Worm (Caenorhabditis elegans): ENCODE measurements around the gene nhr-228.

- TF ChIP-seq ama-1 (optimal IDR thresholded peaks at IDR 0.05), result no peak
- TF ChIP-seq pes-1 (GFP tag; IDR thresholded peaks at IDR 0.05), result no peak
- TF ChIP-seq sea-1 (GFP tag; conservative IDR thresholded peaks at IDR 0.05), result no peak
- TF ChIP-seq tra-4 (tag; optimal IDR thresholded peaks at IDR 0.05), result no peak
- no peak for TF ChIP-seq tbx-11 (GFP tag; IDR thresholded peaks at IDR 0.05)
- no peak for TF ChIP-seq aly-1 (tag; optimal IDR thresholded peaks at IDR 0.05)
- no peak for TF ChIP-seq hmg-4 (GFP tag; optimal IDR thresholded peaks at IDR 0.05)
- no peak for TF ChIP-seq tbx-37 (GFP tag; conservative IDR thresholded peaks at IDR 0.05)
- TF ChIP-seq hmbx-1 (tag; optimal IDR thresholded peaks at IDR 0.05), result no peak
Measured at ce11 chrV:2249310-2249709, 32.2 kb upstream of the nhr-228 start, which contains the start of gene cyp-33C6.
